Worm (Caenorhabditis elegans): Measurements from ENCODE around the gene cin-4.

ce11 chrII:7060202-7060601 lies 22.1 kb downstream of the cin-4 start:
- TF ChIP-seq ceh-62 (tag; optimal IDR thresholded peaks at IDR 0.05) (no peak), egl-27 (tag; optimal IDR thresholded peaks at IDR 0.05) (no peak), lir-3 (tag; optimal IDR thresholded peaks at IDR 0.05) (no peak), Y105C5A.15 (GFP tag; IDR thresholded peaks at IDR 0.05) (no peak), nhr-237 (tag; optimal IDR thresholded peaks at IDR 0.05) (no peak), nhr-6 (tag; optimal IDR thresholded peaks at IDR 0.05) (no peak), mes-2 (tag; optimal IDR thresholded peaks at IDR 0.05; ENCODE audit: poor library complexity, severe bottlenecking) (no peak), F10B5.3 (tag; optimal IDR thresholded peaks at IDR 0.05) (no peak), ama-1 (optimal IDR thresholded peaks at IDR 0.05) (no peak), F26F4.8 (GFP tag; conservative IDR thresholded peaks at IDR 0.05) (no peak), php-3 (GFP tag; IDR thresholded peaks at IDR 0.05) (peak; percentile 96)

Measured in whole organism, L4 larva.